Worm (Caenorhabditis elegans) whole organism, mixed stage, embryonic: ENCODE data around the gene H04D03.2.

Source experiments
- M03D4.4 ChIP-seq: sonication (generic microtip); optimal IDR thresholded peaks from 2 replicates; lab custom pipeline; 2017; ENCODE audit warnings: mild to moderate bottlenecking, missing genetic modification characterization, missing compliant biosample characterization
- bed-3 ChIP-seq: fragments of 200-800 bp; sonication (Bioruptor generic); optimal IDR thresholded peaks from 3 replicates; lab custom pipeline; 2018; ENCODE audit warnings: mild to moderate bottlenecking, missing genetic modification characterization, moderate library complexity, missing compliant biosample characterization
- blmp-1 ChIP-seq: fragments of 150-350 bp; optimal IDR thresholded peaks from 2 replicates; lab custom pipeline; 2014; ENCODE audit warnings: missing biosample characterization, missing genetic modification characterization
- ceh-39 ChIP-seq: fragments of 150-350 bp; optimal IDR thresholded peaks from 2 replicates; lab custom pipeline; 2014; ENCODE audit warnings: missing biosample characterization, missing genetic modification characterization
- ceh-43 ChIP-seq: fragments of 200-800 bp; sonication (Bioruptor generic); optimal IDR thresholded peaks from 2 replicates; lab custom pipeline; 2018; ENCODE audit warnings: mild to moderate bottlenecking, missing genetic modification characterization, moderate library complexity, missing compliant biosample characterization
- ceh-83 ChIP-seq: fragments of 200-800 bp; sonication (Bioruptor generic); optimal IDR thresholded peaks from 2 replicates; lab custom pipeline; 2018; ENCODE audit warnings: mild to moderate bottlenecking, missing genetic modification characterization, missing compliant biosample characterization
- ces-1 ChIP-seq: fragments of 150-350 bp; optimal IDR thresholded peaks from 2 replicates; lab custom pipeline; 2014; ENCODE audit warnings: missing biosample characterization, missing genetic modification reagents, missing genetic modification characterization
- cnd-1 ChIP-seq: fragments of 200-800 bp; sonication (Bioruptor generic); optimal IDR thresholded peaks from 2 replicates; lab custom pipeline; 2018; ENCODE audit warnings: mild to moderate bottlenecking, missing genetic modification characterization, missing compliant biosample characterization
- drap-1 ChIP-seq: fragments of 200-800 bp; sonication (Bioruptor generic); optimal IDR thresholded peaks from 3 replicates; lab custom pipeline; 2018; ENCODE audit warnings: mild to moderate bottlenecking, missing genetic modification characterization, missing compliant biosample characterization
- elt-1 ChIP-seq: sonication (generic microtip); optimal IDR thresholded peaks from 2 replicates; lab custom pipeline; 2017; ENCODE audit warnings: missing genetic modification characterization, mild to moderate bottlenecking, missing compliant biosample characterization, antibody characterized with exemption, moderate library complexity, borderline replicate concordance; ENCODE audit not compliant: insufficient read depth
- flh-1 ChIP-seq: fragments of 200-800 bp; sonication (Bioruptor generic); optimal IDR thresholded peaks from 2 replicates; lab custom pipeline; 2018; ENCODE audit warnings: mild to moderate bottlenecking, missing genetic modification characterization, moderate library complexity, missing compliant biosample characterization
- ham-2 ChIP-seq: fragments of 200-800 bp; sonication (Bioruptor generic); optimal IDR thresholded peaks from 2 replicates; lab custom pipeline; 2018; ENCODE audit warnings: mild to moderate bottlenecking, missing genetic modification characterization, missing compliant biosample characterization
- hlh-1 ChIP-seq: fragments of 150-350 bp; optimal IDR thresholded peaks from 2 replicates; lab custom pipeline; 2014; ENCODE audit warnings: missing biosample characterization, missing genetic modification reagents, missing genetic modification characterization
- lin-13 ChIP-seq: fragments of 150-350 bp; optimal IDR thresholded peaks from 2 replicates; lab custom pipeline; 2014; ENCODE audit warnings: missing biosample characterization, missing genetic modification characterization
- lin-32 ChIP-seq: fragments of 200-800 bp; sonication (Bioruptor generic); optimal IDR thresholded peaks from 2 replicates; lab custom pipeline; 2018; ENCODE audit warnings: mild to moderate bottlenecking, missing genetic modification characterization, missing compliant biosample characterization
- lsy-2 ChIP-seq: fragments of 150-350 bp; optimal IDR thresholded peaks from 2 replicates; lab custom pipeline; 2014; ENCODE audit warnings: missing biosample characterization, missing genetic modification characterization
- mep-1 ChIP-seq: fragments of 150-350 bp; optimal IDR thresholded peaks from 2 replicates; lab custom pipeline; 2017; ENCODE audit warnings: missing biosample characterization, missing genetic modification reagents, missing genetic modification characterization, inconsistent platforms
- nhr-12 ChIP-seq: fragments of 150-350 bp; optimal IDR thresholded peaks from 2 replicates; lab custom pipeline; 2014; ENCODE audit warnings: missing biosample characterization, missing genetic modification characterization
- nhr-2 ChIP-seq: fragments of 150-350 bp; optimal IDR thresholded peaks from 2 replicates; lab custom pipeline; 2014; ENCODE audit warnings: missing biosample characterization, missing genetic modification characterization
- nhr-237 ChIP-seq: fragments of 150-350 bp; optimal IDR thresholded peaks from 2 replicates; lab custom pipeline; 2014; ENCODE audit warnings: missing biosample characterization, missing genetic modification characterization
- nhr-28 ChIP-seq: fragments of 150-350 bp; optimal IDR thresholded peaks from 2 replicates; lab custom pipeline; 2014; ENCODE audit warnings: missing biosample characterization, missing genetic modification characterization
- pha-4 ChIP-seq: fragments of 150-350 bp; optimal IDR thresholded peaks from 2 replicates; lab custom pipeline; 2018; ENCODE audit warnings: missing biosample characterization, missing genetic modification reagents, missing genetic modification characterization
- sem-2 ChIP-seq: fragments of 200-800 bp; sonication (Bioruptor generic); optimal IDR thresholded peaks from 2 replicates; lab custom pipeline; 2018; ENCODE audit warnings: mild to moderate bottlenecking, missing genetic modification characterization, missing compliant biosample characterization
- snpc-4 ChIP-seq: fragments of 150-350 bp; optimal IDR thresholded peaks from 2 replicates; lab custom pipeline; 2014; ENCODE audit warnings: missing biosample characterization, missing genetic modification characterization
- sptf-1 ChIP-seq: sonication (generic microtip); optimal IDR thresholded peaks from 2 replicates; lab custom pipeline; 2017; ENCODE audit warnings: mild to moderate bottlenecking, missing genetic modification characterization, moderate library complexity, missing compliant biosample characterization
- tbx-8 ChIP-seq: fragments of 200-800 bp; sonication (Bioruptor generic); optimal IDR thresholded peaks from 2 replicates; lab custom pipeline; 2018; ENCODE audit warnings: mild to moderate bottlenecking, missing genetic modification characterization, moderate library complexity, missing compliant biosample characterization
- unc-120 ChIP-seq: sonication (generic microtip); optimal IDR thresholded peaks from 2 replicates; lab custom pipeline; 2017; ENCODE audit warnings: missing genetic modification characterization, missing compliant biosample characterization; ENCODE audit not compliant: poor library complexity, severe bottlenecking
- unc-39 ChIP-seq: fragments of 150-350 bp; optimal IDR thresholded peaks from 2 replicates; lab custom pipeline; 2014; ENCODE audit warnings: missing biosample characterization, missing genetic modification characterization
- zip-8 ChIP-seq: fragments of 150-350 bp; optimal IDR thresholded peaks from 2 replicates; lab custom pipeline; 2014; ENCODE audit warnings: missing biosample characterization, missing genetic modification characterization
- ztf-11 ChIP-seq: fragments of 150-350 bp; optimal IDR thresholded peaks from 2 replicates; lab custom pipeline; 2014; ENCODE audit warnings: missing biosample characterization, missing genetic modification characterization

The H04D03.2 gene

DNA sequence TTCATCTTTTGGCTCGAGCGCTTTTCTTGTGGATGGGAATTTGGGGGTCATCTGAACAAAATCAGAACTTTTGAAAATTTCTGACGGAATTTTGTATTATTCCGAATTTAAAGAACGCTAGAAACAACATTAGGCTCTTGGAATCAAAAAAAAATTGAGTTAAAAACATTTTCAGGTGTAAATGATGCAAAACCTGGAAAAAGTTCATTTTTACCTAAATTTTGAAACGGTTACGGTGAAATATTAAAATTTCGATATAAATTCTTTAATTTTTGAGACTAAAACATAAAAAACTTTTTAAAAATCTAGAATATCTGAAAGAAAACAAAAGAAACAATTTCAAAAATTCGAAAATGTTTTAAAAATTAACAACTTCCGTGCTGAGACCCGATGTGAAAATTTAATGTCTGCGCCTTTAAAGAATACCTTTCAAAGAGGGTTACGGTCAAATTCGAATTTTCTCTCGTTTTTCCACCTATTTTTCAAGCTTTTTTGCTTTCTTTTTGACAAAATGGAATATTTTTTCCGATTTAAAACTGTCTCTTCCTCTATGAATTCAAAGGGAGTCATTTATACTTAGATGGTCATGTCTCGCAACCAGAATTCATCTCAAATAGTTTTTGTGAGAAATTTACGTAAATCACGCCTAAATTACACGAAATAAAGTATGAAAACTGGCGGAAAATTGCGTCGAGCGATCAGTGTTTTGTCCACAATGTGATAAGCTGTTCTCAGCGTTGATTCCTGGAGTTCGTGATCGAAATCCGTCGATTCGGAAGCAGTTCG lies at the start of gene H04D03.2, which contains the start of gene ecps-2:
TSS of gene H04D03.2 (minus strand) at position 51 of the 786 bp plus-strand sequence.
TSS of gene ecps-2 (plus strand) at position 736 of the 786 bp plus-strand sequence.
- TF ChIP-seq hlh-1, result no peak
- no peak for TF ChIP-seq ces-1 (GFP tag; lab: Kevin White, UChicago)
- TF ChIP-seq bed-3 (GFP tag; lab: Kevin White, UChicago), result no peak
- no peak for TF ChIP-seq nhr-12
- TF ChIP-seq nhr-28 (tag; lab: Kevin White, UChicago), result no peak
- TF ChIP-seq mep-1 (tag; lab: Kevin White, UChicago), result no peak
- no peak for TF ChIP-seq ceh-39
- TF ChIP-seq unc-120 (tag; lab: Kevin White, UChicago), result no peak
- no peak for TF ChIP-seq tbx-8 (GFP tag; lab: Kevin White, UChicago)
- TF ChIP-seq lin-32 (GFP tag; lab: Kevin White, UChicago), result no peak
- TF ChIP-seq sptf-1, result no peak
- no peak for TF ChIP-seq unc-39 (tag; lab: Kevin White, UChicago)
- TF ChIP-seq elt-1, result no peak
- TF ChIP-seq flh-1 (GFP tag; lab: Kevin White, UChicago), result no peak
- no peak for TF ChIP-seq M03D4.4
- TF ChIP-seq snpc-4, result no peak
- no peak for TF ChIP-seq lsy-2 (tag; lab: Kevin White, UChicago)
- no peak for TF ChIP-seq ztf-11 (tag; lab: Kevin White, UChicago)
- no peak for TF ChIP-seq lin-13 (tag; lab: Kevin White, UChicago)

DNA sequence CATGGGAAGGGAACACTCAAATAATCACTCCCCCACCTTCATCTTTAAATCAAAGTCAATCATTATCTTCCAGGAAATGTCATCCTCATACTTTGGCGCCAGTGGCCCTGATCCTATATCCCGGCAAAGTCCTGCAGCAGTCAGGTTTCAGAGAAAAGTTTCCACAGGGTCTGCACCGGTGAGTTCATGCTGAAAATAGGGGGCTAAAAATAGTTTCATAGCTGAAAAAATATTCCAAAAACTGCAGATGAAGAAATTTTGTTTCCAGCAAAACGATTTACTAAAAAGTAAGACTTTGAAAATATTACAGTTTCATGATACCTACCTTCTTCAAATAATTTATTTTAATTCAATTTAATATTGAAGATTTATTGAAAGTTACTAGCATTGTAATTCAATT lies 45.8 kb upstream of the H04D03.2 start, which contains the start of gene ptr-25:
TSS of gene ptr-25 (plus strand) at position 73 of the 400 bp plus-strand sequence.
- TF ChIP-seq drap-1 (GFP tag; lab: Kevin White, UChicago), result no peak
- no peak for TF ChIP-seq sem-2 (GFP tag; lab: Kevin White, UChicago)
- no peak for TF ChIP-seq ceh-83
- no peak for TF ChIP-seq cnd-1 (tag; lab: Kevin White, UChicago)
- no peak for TF ChIP-seq snpc-4
- TF ChIP-seq elt-1, result no peak
- no peak for TF ChIP-seq ceh-43 (GFP tag; lab: Kevin White, UChicago)
- TF ChIP-seq blmp-1 (tag; lab: Kevin White, UChicago), result no peak

DNA sequence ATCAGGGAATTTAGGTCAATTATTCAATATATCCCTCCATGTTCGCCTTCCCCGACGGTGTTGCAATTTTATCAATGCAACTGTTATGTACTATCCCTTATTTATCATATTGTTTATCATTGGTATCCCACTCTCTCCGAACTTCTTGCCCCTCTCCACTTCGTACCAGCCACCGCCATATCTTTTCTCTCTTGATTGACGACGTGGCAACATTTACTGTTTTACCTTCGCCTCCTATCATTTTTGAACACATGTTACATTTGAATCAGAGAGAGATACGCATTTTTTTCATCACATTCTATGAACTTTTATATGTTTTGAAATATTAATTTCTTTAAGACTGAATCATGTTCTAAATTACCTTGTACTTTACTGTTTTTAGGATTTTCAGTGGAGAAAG lies 44.2 kb upstream of the H04D03.2 start:
- TF ChIP-seq mep-1 (tag; lab: Kevin White, UChicago) (no peak), blmp-1 (tag; lab: Kevin White, UChicago) (no peak)

DNA sequence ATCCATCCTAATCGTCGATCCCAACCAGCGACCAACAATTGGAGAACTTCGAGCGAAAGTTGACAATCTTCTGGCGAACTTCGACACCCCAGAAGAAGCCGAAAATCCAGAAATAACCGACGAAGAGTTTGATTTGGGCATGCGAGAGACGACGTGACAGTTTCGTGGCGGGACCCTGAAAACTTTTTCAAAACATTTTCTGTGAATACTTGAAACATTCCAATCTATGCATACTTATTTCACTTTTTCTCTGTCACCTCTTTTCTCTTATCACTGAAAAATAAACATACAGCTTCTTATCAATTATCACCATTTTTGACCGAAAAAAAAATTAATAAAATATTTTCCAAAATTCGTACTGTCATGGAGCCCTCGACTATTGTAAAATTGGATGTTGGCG lies 39.8 kb upstream of the H04D03.2 start, which contains the start of gene D2045.8:
TSS of gene D2045.8 (plus strand) at position 301 of the 400 bp plus-strand sequence.
- TF ChIP-seq ceh-43 (GFP tag; lab: Kevin White, UChicago) (no peak), bed-3 (GFP tag; lab: Kevin White, UChicago) (no peak), zip-8 (no peak), lin-13 (tag; lab: Kevin White, UChicago) (no peak), tbx-8 (GFP tag; lab: Kevin White, UChicago) (no peak), pha-4 (no peak), lsy-2 (tag; lab: Kevin White, UChicago) (no peak), ham-2 (GFP tag; lab: Kevin White, UChicago) (no peak), ceh-39 (no peak)
- TF ChIP-seq, all 35 proteins: peak for 0

DNA sequence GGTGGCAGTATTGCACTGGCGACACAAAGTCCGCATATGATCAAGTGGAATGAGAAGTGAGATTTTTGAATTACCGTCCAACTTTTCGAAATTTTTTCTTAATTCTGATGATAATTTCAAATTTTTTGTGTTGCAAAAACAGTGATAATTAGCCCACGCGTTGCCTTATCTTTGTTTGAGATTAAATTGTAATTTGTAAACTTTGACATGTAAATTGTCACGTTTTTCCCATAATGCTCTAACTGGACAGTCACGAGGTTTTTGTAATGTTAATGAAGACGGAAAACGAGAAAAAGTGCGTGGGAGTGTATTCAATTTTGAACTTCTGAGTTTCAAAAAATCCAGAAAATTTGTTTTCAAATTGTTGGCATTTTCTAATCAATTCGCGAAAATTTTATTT lies 39.3 kb upstream of the H04D03.2 start:
- no peak for TF ChIP-seq nhr-2 (tag; lab: Kevin White, UChicago)
- TF ChIP-seq nhr-12, result no peak
- no peak for TF ChIP-seq cnd-1 (tag; lab: Kevin White, UChicago)
- TF ChIP-seq nhr-28 (tag; lab: Kevin White, UChicago), result no peak
- TF ChIP-seq lin-32 (GFP tag; lab: Kevin White, UChicago), result no peak
- TF ChIP-seq lin-13 (tag; lab: Kevin White, UChicago), result no peak
- TF ChIP-seq unc-120 (tag; lab: Kevin White, UChicago), result no peak
- no peak for TF ChIP-seq nhr-237
- no peak for TF ChIP-seq snpc-4
- no peak for TF ChIP-seq ces-1 (GFP tag; lab: Kevin White, UChicago)
- TF ChIP-seq ceh-39, result no peak
- TF ChIP-seq bed-3 (GFP tag; lab: Kevin White, UChicago), result no peak
- TF ChIP-seq ceh-43 (GFP tag; lab: Kevin White, UChicago), result no peak
- TF ChIP-seq ceh-83, result no peak
- TF ChIP-seq, all 35 proteins: peak for 0
